Worm (Caenorhabditis elegans): ENCODE results near the gene gba-4.
A peak's percentile ranks its signal among the peaks of the same experiment; 100 is the strongest.
"Not testable (repeated sequence)": the region's sequence is repeated elsewhere in the genome, so short reads cannot be mapped to it uniquely, and the experiment has no call there.

gba-4 gene

DNA sequence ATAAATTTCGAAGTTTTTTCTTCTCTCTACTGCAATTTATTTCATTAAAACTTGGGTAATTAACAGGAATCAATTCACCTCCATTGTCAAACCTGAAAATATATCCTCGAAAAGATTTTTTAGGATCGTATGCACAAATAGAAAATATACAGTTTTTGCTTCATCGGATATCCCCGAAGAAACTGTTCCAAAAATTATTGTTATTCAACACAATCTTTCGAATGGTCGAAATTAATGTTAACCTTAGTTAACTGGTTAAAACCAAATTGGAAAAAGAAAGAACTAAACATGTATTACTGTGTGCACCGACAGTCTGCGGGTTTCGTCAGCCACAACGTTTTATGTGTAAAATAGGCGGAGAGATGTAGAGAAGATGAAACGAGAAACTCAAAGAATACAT is 33.6 kb downstream of the gba-4 start:
- no peak for TF ChIP-seq hmg-11 (tag; optimal IDR thresholded peaks at IDR 0.05)
- TF ChIP-seq elt-1 (tag; optimal IDR thresholded peaks at IDR 0.05): no peak
- TF ChIP-seq mdl-1 (tag; optimal IDR thresholded peaks at IDR 0.05): no peak
- TF ChIP-seq nhr-25 (tag; optimal IDR thresholded peaks at IDR 0.05): peak; percentile 35
- TF ChIP-seq unc-62 (GFP tag; optimal IDR thresholded peaks at IDR 0.05): no peak
- no peak for TF ChIP-seq sea-2 (GFP tag; optimal IDR thresholded peaks at IDR 0.05)
- TF ChIP-seq nhr-237 (tag; optimal IDR thresholded peaks at IDR 0.05): no peak
- no peak for TF ChIP-seq unc-39 (tag; optimal IDR thresholded peaks at IDR 0.05)
- TF ChIP-seq fkh-10 (GFP tag; optimal IDR thresholded peaks at IDR 0.05): no peak
- no peak for TF ChIP-seq lsy-12 (tag; optimal IDR thresholded peaks at IDR 0.05)
- no peak for TF ChIP-seq nhr-77 (tag; optimal IDR thresholded peaks at IDR 0.05)
- no peak for TF ChIP-seq nfya-1 (tag; optimal IDR thresholded peaks at IDR 0.05; ENCODE audit: insufficient read depth)
- TF ChIP-seq egl-5 (tag; optimal IDR thresholded peaks at IDR 0.05): no peak
- TF ChIP-seq ZK546.5 (tag; optimal IDR thresholded peaks at IDR 0.05): no peak
- peak; percentile 7 for TF ChIP-seq fos-1 (tag; optimal IDR thresholded peaks at IDR 0.05)
- no peak for TF ChIP-seq nhr-76 (tag; optimal IDR thresholded peaks at IDR 0.05)
- TF ChIP-seq jun-1 (tag; optimal IDR thresholded peaks at IDR 0.05): no peak
- no peak for TF ChIP-seq nhr-28 (tag; optimal IDR thresholded peaks at IDR 0.05)
- no peak for TF ChIP-seq nhr-67 (tag; optimal IDR thresholded peaks at IDR 0.05)
- no peak for TF ChIP-seq egl-27 (tag; optimal IDR thresholded peaks at IDR 0.05)
- no peak for TF ChIP-seq aly-2 (tag; optimal IDR thresholded peaks at IDR 0.05)
- TF ChIP-seq zag-1 (tag; optimal IDR thresholded peaks at IDR 0.05): no peak
- TF ChIP-seq ama-1 (optimal IDR thresholded peaks at IDR 0.05): no peak
- peak; percentile 54 for TF ChIP-seq nhr-43 (tag; optimal IDR thresholded peaks at IDR 0.05; ENCODE audit: poor library complexity, severe bottlenecking)
- TF ChIP-seq R02D3.7 (tag; optimal IDR thresholded peaks at IDR 0.05): no peak
- TF ChIP-seq lin-39 (tag; optimal IDR thresholded peaks at IDR 0.05): no peak
- no peak for TF ChIP-seq lin-15B (tag; optimal IDR thresholded peaks at IDR 0.05)
- TF ChIP-seq eor-1 (tag; optimal IDR thresholded peaks at IDR 0.05): no peak
- no peak for TF ChIP-seq pqm-1 (tag; optimal IDR thresholded peaks at IDR 0.05)
- no peak for TF ChIP-seq ztf-11 (tag; optimal IDR thresholded peaks at IDR 0.05)
- TF ChIP-seq elt-2 (tag; optimal IDR thresholded peaks at IDR 0.05): peak; percentile 24
- TF ChIP-seq skn-1 (tag; optimal IDR thresholded peaks at IDR 0.05): no peak
- no peak for TF ChIP-seq ceh-16 (tag; optimal IDR thresholded peaks at IDR 0.05)
- no peak for TF ChIP-seq ztf-4 (tag; optimal IDR thresholded peaks at IDR 0.05)
- peak; percentile 95 for TF ChIP-seq snpc-4 (tag; optimal IDR thresholded peaks at IDR 0.05)
- TF ChIP-seq ceh-9 (tag; optimal IDR thresholded peaks at IDR 0.05): no peak
- TF ChIP-seq mml-1 (tag; optimal IDR thresholded peaks at IDR 0.05): no peak
- no peak for TF ChIP-seq fkh-2 (tag; optimal IDR thresholded peaks at IDR 0.05)
- TF ChIP-seq nhr-11 (tag; optimal IDR thresholded peaks at IDR 0.05): no peak
- no peak for TF ChIP-seq pha-4 (tag; optimal IDR thresholded peaks at IDR 0.05)
- no peak for TF ChIP-seq elt-3 (tag; optimal IDR thresholded peaks at IDR 0.05)
- TF ChIP-seq nhr-12 (tag; optimal IDR thresholded peaks at IDR 0.05): no peak
- peak; percentile 37 for TF ChIP-seq nhr-23 (tag; optimal IDR thresholded peaks at IDR 0.05)
- no peak for TF ChIP-seq ceh-82 (tag; optimal IDR thresholded peaks at IDR 0.05)
- TF ChIP-seq daf-12 (tag; optimal IDR thresholded peaks at IDR 0.05): no peak
- TF ChIP-seq tbx-2 (tag; optimal IDR thresholded peaks at IDR 0.05): no peak
- TF ChIP-seq ceh-28 (tag; optimal IDR thresholded peaks at IDR 0.05): peak; percentile 24

DNA sequence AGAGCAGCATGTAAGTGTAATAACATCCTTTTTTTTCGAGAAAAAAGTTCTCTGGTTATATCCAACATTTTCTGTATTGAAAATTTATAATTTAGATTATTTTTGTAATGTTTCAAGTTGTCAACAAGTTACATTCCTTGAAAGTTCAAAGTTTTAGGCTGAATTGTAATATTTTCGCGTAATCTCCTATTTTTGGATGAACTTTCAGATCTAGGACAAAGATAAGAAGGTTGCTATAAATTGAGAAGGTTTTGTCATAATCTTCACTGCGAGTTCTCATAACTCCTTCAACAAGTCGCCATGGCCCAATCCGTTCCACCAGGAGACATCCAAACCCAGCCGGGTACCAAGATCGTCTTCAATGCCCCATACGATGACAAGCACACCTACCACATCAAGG is 34.5 kb downstream of the gba-4 start, which contains the start of gene msp-65:
msp-65 (plus strand) TSS at position 301 of the 400 bp plus-strand sequence.
- not testable (repeated sequence) for TF ChIP-seq elt-1, nhr-12, egl-27 (tag; optimal IDR thresholded peaks at IDR 0.05)

Data from whole organism, L3 larva.